Worm (Caenorhabditis elegans) whole organism, midembryonic: ENCODE measurements around the gene oac-3.

Experiments used
- flt-1 ChIP-seq: fragments of 200-800 bp; sonication (Bioruptor generic); IDR thresholded peaks from 2 replicates; pipeline ENCODE4 v1.3.6; 2022; ENCODE audit warnings: missing genetic modification characterization, missing compliant biosample characterization
- klf-2 ChIP-seq: fragments of 200-800 bp; sonication (Bioruptor generic); conservative IDR thresholded peaks from 2 replicates; pipeline ENCODE4 v1.3.6; 2022; ENCODE audit warnings: missing genetic modification reagents, missing genetic modification characterization, missing compliant biosample characterization
- tab-1 ChIP-seq: fragments of 200-800 bp; sonication (Bioruptor generic); IDR thresholded peaks from 2 replicates; pipeline ENCODE4 v1.3.6; 2022; ENCODE audit warnings: missing genetic modification characterization, missing compliant biosample characterization
- ztf-23 ChIP-seq: fragments of 200-800 bp; sonication (Bioruptor generic); IDR thresholded peaks from 2 replicates; pipeline ENCODE4 v1.3.6; 2022; ENCODE audit warnings: missing genetic modification reagents, missing genetic modification characterization, missing compliant biosample characterization

DNA sequence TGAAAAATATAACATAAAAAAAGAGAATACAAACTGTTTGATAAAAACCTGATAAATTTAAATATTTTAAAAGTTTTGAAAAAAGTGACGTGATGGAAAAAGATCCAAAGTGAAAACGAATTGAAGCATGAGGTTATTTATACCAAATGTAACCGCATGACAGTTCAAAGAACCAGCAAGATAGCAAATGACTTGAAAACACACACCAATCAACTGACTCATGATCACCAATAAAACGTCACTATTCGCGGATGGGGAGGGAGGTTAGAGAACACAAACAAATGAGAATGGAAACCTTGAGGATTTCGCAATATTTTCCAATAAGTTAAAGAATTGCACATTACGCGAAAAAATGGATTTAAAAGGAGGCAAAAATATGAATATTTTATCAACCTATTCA is 10.1 kb downstream of the oac-3 start, which contains the start of gene C06B3.7:
- TF ChIP-seq tab-1 (GFP tag; lab: Robert Waterston, UW): no peak
- no peak for TF ChIP-seq ztf-23 (GFP tag; lab: Robert Waterston, UW)
- no peak for TF ChIP-seq klf-2 (GFP tag; lab: Robert Waterston, UW)
- no peak for TF ChIP-seq flt-1 (GFP tag; lab: Robert Waterston, UW)
